Fruit fly (Drosophila melanogaster) whole organism, embryonic: ENCODE results near the gene ECSIT.

ENCODE experiments used
- Atf3 ChIP-seq: fragments of 200-800 bp; sonication (Bioruptor generic); optimal IDR thresholded peaks from 3 replicates; lab custom pipeline; 2016; ENCODE audit warnings: missing biosample characterization, missing genetic modification characterization
- CG11085 ChIP-seq: fragments of 200-800 bp; sonication (Bioruptor generic); IDR thresholded peaks from 2 replicates; pipeline ENCODE4 v1.3.6; 2022; ENCODE audit warnings: missing biosample characterization, missing genetic modification characterization
- CG11723 ChIP-seq: fragments of 200-800 bp; sonication (Bioruptor generic); optimal IDR thresholded peaks from 2 replicates; lab custom pipeline; 2017; ENCODE audit warnings: missing biosample characterization, mild to moderate bottlenecking, missing genetic modification characterization
- CG12942 ChIP-seq: fragments of 200-800 bp; sonication (Bioruptor generic); optimal IDR thresholded peaks from 3 replicates; lab custom pipeline; 2016; ENCODE audit warnings: missing biosample characterization, missing genetic modification characterization
- CG16863 ChIP-seq: fragments of 200-800 bp; sonication (Bioruptor generic); optimal IDR thresholded peaks from 3 replicates; lab custom pipeline; 2016; ENCODE audit warnings: missing biosample characterization, missing genetic modification characterization
- CG17328 ChIP-seq: fragments of 200-800 bp; sonication (Bioruptor generic); IDR thresholded peaks from 2 replicates; pipeline ENCODE4 v1.3.6; 2022; ENCODE audit warnings: missing biosample characterization, missing genetic modification characterization
- CG2120 ChIP-seq: fragments of 200-800 bp; sonication (Bioruptor generic); optimal IDR thresholded peaks from 3 replicates; lab custom pipeline; 2016; ENCODE audit warnings: missing biosample characterization, missing genetic modification characterization
- CG2678 ChIP-seq: fragments of 200-800 bp; sonication (Bioruptor generic); optimal IDR thresholded peaks from 3 replicates; lab custom pipeline; 2019; ENCODE audit warnings: missing biosample characterization, mild to moderate bottlenecking, missing genetic modification characterization, moderate library complexity
- CG30431 ChIP-seq: fragments of 200-800 bp; sonication (Bioruptor generic); optimal IDR thresholded peaks from 2 replicates; lab custom pipeline; 2017; ENCODE audit warnings: missing biosample characterization, missing genetic modification characterization
- CG32532 ChIP-seq: fragments of 200-800 bp; sonication (Bioruptor generic); IDR thresholded peaks from 2 replicates; pipeline ENCODE4 v1.3.6; 2022; ENCODE audit warnings: missing biosample characterization, missing genetic modification characterization
- CG3838 ChIP-seq: fragments of 200-800 bp; sonication (Bioruptor generic); optimal IDR thresholded peaks from 3 replicates; lab custom pipeline; 2016; ENCODE audit warnings: missing biosample characterization, missing genetic modification characterization
- CG6272 ChIP-seq: fragments of 200-800 bp; sonication (Bioruptor generic); IDR thresholded peaks from 2 replicates; pipeline ENCODE4 v1.3.6; 2022; ENCODE audit warnings: missing biosample characterization, missing genetic modification characterization
- CG7839 ChIP-seq: fragments of 200-800 bp; sonication (Bioruptor generic); optimal IDR thresholded peaks from 3 replicates; lab custom pipeline; 2018; ENCODE audit warnings: missing biosample characterization, mild to moderate bottlenecking, missing genetic modification characterization, moderate library complexity
- CG8359 ChIP-seq: fragments of 200-800 bp; sonication (Bioruptor generic); optimal IDR thresholded peaks from 2 replicates; lab custom pipeline; 2017; ENCODE audit warnings: missing biosample characterization, mild to moderate bottlenecking, missing genetic modification characterization, borderline replicate concordance
- Doc3 ChIP-seq: fragments of 200-800 bp; sonication (Bioruptor generic); IDR thresholded peaks from 3 replicates; pipeline ENCODE4 v1.3.6; 2022; ENCODE audit warnings: missing biosample characterization, missing genetic modification characterization; ENCODE audit not compliant: partially characterized antibody
- GATAe ChIP-seq: fragments of 200-800 bp; sonication (Bioruptor generic); conservative IDR thresholded peaks from 2 replicates; pipeline ENCODE4 v1.3.6; 2022; ENCODE audit warnings: missing biosample characterization, missing genetic modification characterization
- HLH3B ChIP-seq: fragments of 200-800 bp; sonication (Bioruptor generic); IDR thresholded peaks from 2 replicates; pipeline ENCODE4 v1.3.6; 2022; ENCODE audit warnings: missing biosample characterization, missing genetic modification characterization
- Hand ChIP-seq: fragments of 200-800 bp; sonication (Bioruptor generic); optimal IDR thresholded peaks from 2 replicates; lab custom pipeline; 2017; ENCODE audit warnings: mild to moderate bottlenecking, missing biosample characterization, missing genetic modification reagents, missing genetic modification characterization
- Hr3 ChIP-seq: fragments of 200-800 bp; sonication (Bioruptor generic); optimal IDR thresholded peaks from 3 replicates; lab custom pipeline; 2016; ENCODE audit warnings: missing biosample characterization, missing genetic modification characterization
- Lhr ChIP-seq: fragments of 200-800 bp; sonication (Bioruptor generic); optimal IDR thresholded peaks from 3 replicates; lab custom pipeline; 2017; ENCODE audit warnings: mild to moderate bottlenecking, missing biosample characterization, missing genetic modification reagents, missing genetic modification characterization
- Lpt ChIP-seq: fragments of >200 bp; optimal IDR thresholded peaks from 2 replicates; lab custom pipeline; 2018; ENCODE audit warnings: missing biosample characterization, missing genetic modification characterization
- NC2α ChIP-seq: fragments of 200-800 bp; sonication (Bioruptor generic); optimal IDR thresholded peaks from 2 replicates; lab custom pipeline; 2016; ENCODE audit warnings: missing biosample characterization, missing genetic modification characterization
- Optix ChIP-seq: fragments of 200-800 bp; sonication (Bioruptor generic); IDR thresholded peaks from 3 replicates; pipeline ENCODE4 v1.3.6; 2022; ENCODE audit warnings: missing biosample characterization, missing genetic modification characterization
- Sry-β ChIP-seq: fragments of 200-800 bp; sonication (Bioruptor generic); optimal IDR thresholded peaks from 2 replicates; lab custom pipeline; 2018; ENCODE audit warnings: missing biosample characterization, mild to moderate bottlenecking, missing genetic modification characterization, moderate library complexity
- Trl ChIP-seq, 3 experiments: fragments of >200 bp in 2 of 3; fragments of 200-800 bp in 1 of 3; sonication (Bioruptor generic) in 1 of 3; optimal IDR thresholded peaks; 2 replicates in 1 of 3; 3 replicates in 2 of 3; lab custom pipeline; 2016 to 2017; ENCODE audit warnings: missing biosample characterization in 1 of 3, missing genetic modification characterization in 1 of 3
- ara ChIP-seq: fragments of 200-800 bp; sonication (Bioruptor generic); IDR thresholded peaks from 2 replicates; pipeline ENCODE4 v1.3.6; 2022; ENCODE audit warnings: missing biosample characterization, missing genetic modification characterization
- ase ChIP-seq: fragments of 200-800 bp; sonication (Bioruptor generic); IDR thresholded peaks from 3 replicates; pipeline ENCODE4 v1.3.6; 2022; ENCODE audit warnings: missing biosample characterization, missing genetic modification characterization
- btn ChIP-seq: fragments of 200-800 bp; sonication (Bioruptor generic); optimal IDR thresholded peaks from 2 replicates; lab custom pipeline; 2016; ENCODE audit warnings: missing biosample characterization, missing genetic modification characterization
- dmrt11E ChIP-seq: fragments of 200-800 bp; sonication (Bioruptor generic); optimal IDR thresholded peaks from 3 replicates; lab custom pipeline; 2018; ENCODE audit warnings: missing biosample characterization, mild to moderate bottlenecking, missing genetic modification characterization, moderate library complexity
- ems ChIP-seq: fragments of 200-800 bp; sonication (Bioruptor generic); optimal IDR thresholded peaks from 3 replicates; lab custom pipeline; 2016; ENCODE audit warnings: missing biosample characterization, missing genetic modification characterization
- esg ChIP-seq: fragments of 200-800 bp; sonication (Bioruptor generic); conservative IDR thresholded peaks from 2 replicates; pipeline ENCODE4 v1.3.6; 2022; ENCODE audit warnings: missing biosample characterization, missing genetic modification characterization
- exex ChIP-seq: fragments of 200-800 bp; sonication (Bioruptor generic); optimal IDR thresholded peaks from 4 replicates; lab custom pipeline; 2018; ENCODE audit warnings: missing biosample characterization, mild to moderate bottlenecking, missing genetic modification characterization, moderate library complexity
- fd102C ChIP-seq: fragments of 200-800 bp; sonication (Bioruptor generic); optimal IDR thresholded peaks from 2 replicates; lab custom pipeline; 2018; ENCODE audit warnings: missing biosample characterization, mild to moderate bottlenecking, missing genetic modification characterization, moderate library complexity
- fd64A ChIP-seq: fragments of 200-800 bp; sonication (Bioruptor generic); optimal IDR thresholded peaks from 3 replicates; lab custom pipeline; 2018; ENCODE audit warnings: missing biosample characterization, mild to moderate bottlenecking, missing genetic modification characterization
- fru ChIP-seq: fragments of >200 bp; optimal IDR thresholded peaks from 2 replicates; lab custom pipeline; 2017
- gcm ChIP-seq: fragments of 200-800 bp; sonication (Bioruptor generic); optimal IDR thresholded peaks from 2 replicates; lab custom pipeline; 2019; ENCODE audit warnings: missing biosample characterization, mild to moderate bottlenecking, missing genetic modification characterization, moderate library complexity
- grn ChIP-seq: fragments of 200-800 bp; sonication (Bioruptor generic); optimal IDR thresholded peaks from 3 replicates; lab custom pipeline; 2017; ENCODE audit warnings: missing biosample characterization, missing genetic modification characterization
- hbn ChIP-seq: fragments of 200-800 bp; sonication (Bioruptor generic); IDR thresholded peaks from 2 replicates; pipeline ENCODE4 v1.3.6; 2022; ENCODE audit warnings: missing biosample characterization, missing genetic modification characterization; ENCODE audit not compliant: partially characterized antibody
- jumu ChIP-seq: fragments of 200-800 bp; sonication (Bioruptor generic); optimal IDR thresholded peaks from 3 replicates; lab custom pipeline; 2016; ENCODE audit warnings: missing biosample characterization, missing genetic modification characterization
- maf-S ChIP-seq: fragments of 200-800 bp; sonication (Bioruptor generic); optimal IDR thresholded peaks from 2 replicates; lab custom pipeline; 2016; ENCODE audit warnings: missing biosample characterization, missing genetic modification characterization
- mam ChIP-seq: fragments of 200-800 bp; sonication (Bioruptor generic); optimal IDR thresholded peaks from 3 replicates; lab custom pipeline; 2016; ENCODE audit warnings: missing biosample characterization, missing genetic modification characterization
- nau ChIP-seq: fragments of 200-800 bp; sonication (Bioruptor generic); optimal IDR thresholded peaks from 3 replicates; lab custom pipeline; 2017; ENCODE audit warnings: missing biosample characterization, mild to moderate bottlenecking, missing genetic modification characterization, missing genetic modification reagents
- nerfin-2 ChIP-seq: fragments of 200-800 bp; sonication (Bioruptor generic); IDR thresholded peaks from 2 replicates; pipeline ENCODE4 v1.3.6; 2022; ENCODE audit warnings: missing biosample characterization, missing genetic modification characterization; ENCODE audit not compliant: partially characterized antibody
- pnt ChIP-seq: fragments of 200-800 bp; sonication (Bioruptor generic); optimal IDR thresholded peaks from 3 replicates; lab custom pipeline; 2016; ENCODE audit warnings: missing biosample characterization, missing genetic modification characterization
- pum ChIP-seq: fragments of 200-800 bp; sonication (Bioruptor generic); optimal IDR thresholded peaks from 2 replicates; lab custom pipeline; 2016; ENCODE audit warnings: missing biosample characterization, missing genetic modification characterization
- ranshi ChIP-seq: fragments of 200-800 bp; sonication (Bioruptor generic); IDR thresholded peaks from 2 replicates; pipeline ENCODE4 v1.3.6; 2022; ENCODE audit warnings: missing biosample characterization, missing genetic modification characterization
- sisA ChIP-seq: fragments of 200-800 bp; sonication (Bioruptor generic); IDR thresholded peaks from 2 replicates; pipeline ENCODE4 v1.3.6; 2022; ENCODE audit warnings: missing biosample characterization, missing genetic modification characterization
- tgo ChIP-seq: fragments of 200-800 bp; sonication (Bioruptor generic); IDR thresholded peaks from 3 replicates; pipeline ENCODE4 v1.3.6; 2022; ENCODE audit warnings: missing biosample characterization, missing genetic modification characterization
- tin ChIP-seq: fragments of 200-800 bp; sonication (Bioruptor generic); optimal IDR thresholded peaks from 3 replicates; lab custom pipeline; 2016; ENCODE audit warnings: missing biosample characterization, missing genetic modification characterization
- toy ChIP-seq: fragments of 200-800 bp; sonication (Bioruptor generic); IDR thresholded peaks from 2 replicates; pipeline ENCODE4 v1.3.6; 2022; ENCODE audit warnings: missing biosample characterization, missing genetic modification characterization
- zen ChIP-seq: fragments of 200-800 bp; sonication (Bioruptor generic); optimal IDR thresholded peaks from 3 replicates; lab custom pipeline; 2018; ENCODE audit warnings: missing biosample characterization, mild to moderate bottlenecking, missing genetic modification characterization, moderate library complexity
- zfh1 ChIP-seq: fragments of 200-800 bp; sonication (Bioruptor generic); IDR thresholded peaks from 3 replicates; pipeline ENCODE4 v1.3.6; 2022; ENCODE audit warnings: missing biosample characterization, missing genetic modification characterization

ECSIT gene

DNA sequence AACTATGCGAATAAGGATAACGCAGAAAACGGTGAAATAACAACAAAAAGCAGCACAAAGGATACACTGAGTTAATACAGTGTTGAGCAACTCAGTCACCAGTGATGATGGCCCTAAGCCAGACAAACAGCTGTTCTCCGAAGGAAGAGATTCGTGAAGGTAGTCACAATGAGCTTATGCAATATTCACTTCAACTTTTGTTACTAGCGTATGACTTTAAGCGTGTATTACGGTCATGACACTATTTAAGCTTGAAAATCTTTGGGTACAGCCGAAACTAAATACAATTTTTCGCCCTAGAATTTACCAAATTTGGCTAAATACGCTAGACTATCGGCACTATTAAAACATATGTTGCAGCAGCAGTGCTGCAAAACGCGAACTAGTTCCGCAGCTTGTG lies at the start of gene ECSIT, which contains the start of gene disp (continued):
- TF ChIP-seq Hr3 (GFP tag; lab: Kevin White, UChicago) (peak; percentile 22), ranshi (no peak), Doc3 (GFP tag; lab: Robert Waterston, UW) (no peak), Lpt (no peak), nerfin-2 (GFP tag; lab: Robert Waterston, UW) (no peak), CG8359 (GFP tag; lab: Kevin White, UChicago) (no peak), Optix (GFP tag; lab: Robert Waterston, UW) (no peak), sisA (GFP tag; lab: Robert Waterston, UW) (no peak), Trl (optimal IDR thresholded peaks at IDR 0.05; lab: Kevin White, UChicago) (no peak), Trl (GFP tag; optimal IDR thresholded peaks at IDR 0.05; lab: Kevin White, UChicago) (peak; percentile 32), fd64A (GFP tag; lab: Kevin White, UChicago) (no peak), CG17328 (no peak), fd102C (GFP tag; lab: Kevin White, UChicago) (no peak), Lhr (peak; percentile 9), fru (lab: Kevin White, UChicago) (no peak), ems (GFP tag; lab: Kevin White, UChicago) (peak; percentile 45), CG16863 (GFP tag; lab: Kevin White, UChicago) (no peak), tin (GFP tag; lab: Kevin White, UChicago) (no peak), Sry-β (GFP tag; lab: Kevin White, UChicago) (peak; percentile 98), exex (no peak), CG7839 (no peak), zfh1 (GFP tag; lab: Robert Waterston, UW) (no peak), maf-S (GFP tag; lab: Kevin White, UChicago) (peak; percentile 15), CG30431 (GFP tag; lab: Kevin White, UChicago) (no peak), grn (GFP tag; lab: Kevin White, UChicago) (no peak), pum (GFP tag; lab: Kevin White, UChicago) (no peak), CG12942 (no peak), btn (GFP tag; lab: Kevin White, UChicago) (peak; percentile 3), CG2678 (tag; lab: Kevin White, UChicago) (no peak), GATAe (GFP tag; lab: Robert Waterston, UW) (no peak), CG6272 (no peak), CG2120 (GFP tag; lab: Kevin White, UChicago) (peak; percentile 59), HLH3B (GFP tag; lab: Robert Waterston, UW) (no peak), CG3838 (GFP tag; lab: Kevin White, UChicago) (no peak), Atf3 (no peak), dmrt11E (peak; percentile 38), ase (GFP tag; lab: Robert Waterston, UW) (no peak), NC2α (no peak), nau (no peak), gcm (GFP tag; lab: Kevin White, UChicago) (no peak), hbn (GFP tag; lab: Robert Waterston, UW) (peak; percentile 39), Hand (GFP tag; lab: Kevin White, UChicago) (no peak), jumu (GFP tag; lab: Kevin White, UChicago) (peak; percentile 34), CG32532 (GFP tag; lab: Robert Waterston, UW) (no peak), CG11723 (no peak), tgo (GFP tag; lab: Robert Waterston, UW) (no peak), mam (GFP tag; lab: Kevin White, UChicago) (peak; percentile 32), pnt (no peak), ara (GFP tag; lab: Robert Waterston, UW) (no peak), esg (GFP tag; lab: Robert Waterston, UW) (no peak), zen (tag; lab: Kevin White, UChicago) (no peak), toy (GFP tag; lab: Robert Waterston, UW) (no peak), CG11085 (GFP tag; lab: Robert Waterston, UW) (no peak)
